Fruit fly (Drosophila melanogaster) whole organism, embryonic: ENCODE results near the gene CG12075.

Experiments
- Bgb ChIP-seq: fragments of 200-800 bp; sonication (Bioruptor generic); IDR thresholded peaks from 2 replicates; pipeline ENCODE4 v1.3.6; 2022; ENCODE audit warnings: missing biosample characterization, missing genetic modification characterization; ENCODE audit not compliant: partially characterized antibody
- CG10366 ChIP-seq: fragments of 200-800 bp; sonication (Bioruptor generic); IDR thresholded peaks from 2 replicates; pipeline ENCODE4 v1.3.6; 2022; ENCODE audit warnings: missing biosample characterization, missing genetic modification characterization
- CG11093 ChIP-seq: fragments of 200-800 bp; sonication (Bioruptor generic); IDR thresholded peaks from 3 replicates; pipeline ENCODE4 v1.3.6; 2022; ENCODE audit warnings: missing biosample characterization, missing genetic modification characterization
- CG11504 ChIP-seq: fragments of 200-800 bp; sonication (Bioruptor generic); optimal IDR thresholded peaks from 3 replicates; lab custom pipeline; 2019; ENCODE audit warnings: missing biosample characterization, mild to moderate bottlenecking, missing genetic modification characterization, moderate library complexity
- CG13894 ChIP-seq: fragments of 200-800 bp; sonication (Bioruptor generic); optimal IDR thresholded peaks from 3 replicates; lab custom pipeline; 2018; ENCODE audit warnings: missing biosample characterization, mild to moderate bottlenecking, missing genetic modification characterization, moderate library complexity
- CG14441 ChIP-seq: fragments of 200-800 bp; sonication (Bioruptor generic); IDR thresholded peaks from 2 replicates; pipeline ENCODE4 v1.3.6; 2022; ENCODE audit warnings: missing biosample characterization, missing genetic modification characterization
- CG15011 ChIP-seq: fragments of 200-800 bp; sonication (Bioruptor generic); optimal IDR thresholded peaks from 3 replicates; lab custom pipeline; 2018; ENCODE audit warnings: missing biosample characterization, mild to moderate bottlenecking, missing genetic modification characterization
- CG15479 ChIP-seq: fragments of 200-800 bp; sonication (Bioruptor generic); optimal IDR thresholded peaks from 3 replicates; lab custom pipeline; 2019; ENCODE audit warnings: missing biosample characterization, mild to moderate bottlenecking, missing genetic modification characterization, moderate library complexity
- CG15514 ChIP-seq: fragments of 200-800 bp; sonication (Bioruptor generic); optimal IDR thresholded peaks from 3 replicates; lab custom pipeline; 2017; ENCODE audit warnings: missing biosample characterization, missing genetic modification characterization, mild to moderate bottlenecking, moderate library complexity, missing genetic modification reagents
- CG15696 ChIP-seq: fragments of 200-800 bp; sonication (Bioruptor generic); optimal IDR thresholded peaks from 2 replicates; lab custom pipeline; 2019; ENCODE audit warnings: missing biosample characterization, mild to moderate bottlenecking, missing genetic modification characterization, moderate library complexity
- CG16779 ChIP-seq: fragments of 200-800 bp; sonication (Bioruptor generic); IDR thresholded peaks from 2 replicates; pipeline ENCODE4 v1.3.6; 2022; ENCODE audit warnings: missing biosample characterization, missing genetic modification characterization
- CG2202 ChIP-seq: fragments of 200-800 bp; sonication (Bioruptor generic); optimal IDR thresholded peaks from 2 replicates; lab custom pipeline; 2018; ENCODE audit warnings: missing biosample characterization, mild to moderate bottlenecking, missing genetic modification characterization
- CG2875 ChIP-seq: fragments of 200-800 bp; sonication (Bioruptor generic); optimal IDR thresholded peaks from 2 replicates; lab custom pipeline; 2017; ENCODE audit warnings: missing biosample characterization, mild to moderate bottlenecking, missing genetic modification characterization, missing genetic modification reagents
- CG30020 ChIP-seq: fragments of 200-800 bp; optimal IDR thresholded peaks from 2 replicates; lab custom pipeline; 2019; ENCODE audit warnings: missing biosample characterization, mild to moderate bottlenecking, missing genetic modification characterization, moderate library complexity
- CG31224 ChIP-seq: fragments of 200-800 bp; sonication (Bioruptor generic); IDR thresholded peaks from 2 replicates; pipeline ENCODE4 v1.3.6; 2022; ENCODE audit warnings: missing biosample characterization, missing genetic modification characterization
- CG32532 ChIP-seq: fragments of 200-800 bp; sonication (Bioruptor generic); IDR thresholded peaks from 2 replicates; pipeline ENCODE4 v1.3.6; 2022; ENCODE audit warnings: missing biosample characterization, missing genetic modification characterization
- CG3995 ChIP-seq: fragments of 200-800 bp; sonication (Bioruptor generic); optimal IDR thresholded peaks from 3 replicates; lab custom pipeline; 2016; ENCODE audit warnings: missing biosample characterization, missing genetic modification characterization
- CG43689 ChIP-seq: fragments of 200-800 bp; sonication (Bioruptor generic); IDR thresholded peaks from 2 replicates; pipeline ENCODE4 v1.3.6; 2022; ENCODE audit warnings: missing biosample characterization, missing genetic modification characterization
- CG6272 ChIP-seq: fragments of 200-800 bp; sonication (Bioruptor generic); IDR thresholded peaks from 2 replicates; pipeline ENCODE4 v1.3.6; 2022; ENCODE audit warnings: missing biosample characterization, missing genetic modification characterization
- CG7839 ChIP-seq: fragments of 200-800 bp; sonication (Bioruptor generic); optimal IDR thresholded peaks from 3 replicates; lab custom pipeline; 2018; ENCODE audit warnings: missing biosample characterization, mild to moderate bottlenecking, missing genetic modification characterization, moderate library complexity
- CG7987 ChIP-seq: fragments of 200-800 bp; sonication (Bioruptor generic); optimal IDR thresholded peaks from 2 replicates; lab custom pipeline; 2018; ENCODE audit warnings: missing biosample characterization, mild to moderate bottlenecking, missing genetic modification characterization, moderate library complexity
- Eip74EF ChIP-seq, 2 experiments: fragments of 200-800 bp in 1 of 2; fragments of >200 bp in 1 of 2; sonication (Bioruptor generic) in 1 of 2; optimal IDR thresholded peaks; 2 replicates each; lab custom pipeline; 2017 to 2019; ENCODE audit warnings: missing biosample characterization in 2 of 2, missing genetic modification characterization in 2 of 2, mild to moderate bottlenecking in 1 of 2, moderate library complexity in 1 of 2
- Hmr ChIP-seq: fragments of 200-800 bp; sonication (Bioruptor generic); optimal IDR thresholded peaks from 3 replicates; lab custom pipeline; 2017; ENCODE audit warnings: mild to moderate bottlenecking, missing biosample characterization, missing genetic modification reagents, missing genetic modification characterization
- Hr39 ChIP-seq: fragments of >200 bp; optimal IDR thresholded peaks from 2 replicates; lab custom pipeline; 2017
- Hr78 ChIP-seq, 2 experiments: fragments of 200-800 bp in 1 of 2; fragments of >200 bp in 1 of 2; sonication (Bioruptor generic) in 1 of 2; optimal IDR thresholded peaks; 2 replicates each; lab custom pipeline; 2017 to 2019; ENCODE audit warnings: missing biosample characterization in 2 of 2, missing genetic modification characterization in 2 of 2, mild to moderate bottlenecking in 1 of 2, moderate library complexity in 1 of 2
- Max ChIP-seq: fragments of 200-800 bp; sonication (Bioruptor generic); optimal IDR thresholded peaks from 2 replicates; lab custom pipeline; 2016; ENCODE audit warnings: missing biosample characterization, mild to moderate bottlenecking, missing genetic modification characterization
- NC2α ChIP-seq: fragments of 200-800 bp; sonication (Bioruptor generic); optimal IDR thresholded peaks from 2 replicates; lab custom pipeline; 2016; ENCODE audit warnings: missing biosample characterization, missing genetic modification characterization
- Nf-YC ChIP-seq: fragments of 200-800 bp; optimal IDR thresholded peaks from 3 replicates; lab custom pipeline; 2019; ENCODE audit warnings: missing biosample characterization, mild to moderate bottlenecking, missing genetic modification characterization, moderate library complexity
- Opbp ChIP-seq: fragments of 200-800 bp; sonication (Bioruptor generic); IDR thresholded peaks from 3 replicates; pipeline ENCODE4 v1.3.6; 2022; ENCODE audit warnings: missing biosample characterization, missing genetic modification characterization; ENCODE audit not compliant: partially characterized antibody
- PHDP ChIP-seq: fragments of 200-800 bp; sonication (Bioruptor generic); optimal IDR thresholded peaks from 3 replicates; lab custom pipeline; 2018; ENCODE audit warnings: missing biosample characterization, mild to moderate bottlenecking, missing genetic modification characterization, moderate library complexity
- Sox100B ChIP-seq: fragments of 200-800 bp; sonication (Bioruptor generic); optimal IDR thresholded peaks from 3 replicates; lab custom pipeline; 2018; ENCODE audit warnings: missing biosample characterization, mild to moderate bottlenecking, missing genetic modification characterization
- Sry-δ ChIP-seq: fragments of 200-800 bp; sonication (Bioruptor generic); optimal IDR thresholded peaks from 2 replicates; lab custom pipeline; 2016; ENCODE audit warnings: missing biosample characterization, missing genetic modification characterization
- bsh ChIP-seq, 2 experiments: fragments of 200-800 bp; sonication (Bioruptor generic); optimal IDR thresholded peaks; 2 replicates each; lab custom pipeline; 2017 to 2018; ENCODE audit warnings: mild to moderate bottlenecking in 2 of 2, missing biosample characterization in 2 of 2, missing genetic modification characterization in 2 of 2, moderate library complexity in 1 of 2
- chn ChIP-seq: fragments of 200-800 bp; sonication (Bioruptor generic); optimal IDR thresholded peaks from 2 replicates; lab custom pipeline; 2016; ENCODE audit warnings: missing biosample characterization, missing genetic modification characterization
- ci ChIP-seq: fragments of 200-800 bp; sonication (Bioruptor generic); IDR thresholded peaks from 3 replicates; pipeline ENCODE4 v1.3.6; 2022; ENCODE audit warnings: missing biosample characterization, missing genetic modification characterization
- esg ChIP-seq: fragments of 200-800 bp; sonication (Bioruptor generic); conservative IDR thresholded peaks from 2 replicates; pipeline ENCODE4 v1.3.6; 2022; ENCODE audit warnings: missing biosample characterization, missing genetic modification characterization
- fd96Cb ChIP-seq: fragments of 200-800 bp; sonication (Bioruptor generic); optimal IDR thresholded peaks from 2 replicates; lab custom pipeline; 2018; ENCODE audit warnings: missing biosample characterization, mild to moderate bottlenecking, missing genetic modification characterization, moderate library complexity
- fu2 ChIP-seq: fragments of 200-800 bp; sonication (Bioruptor generic); optimal IDR thresholded peaks from 2 replicates; lab custom pipeline; 2016; ENCODE audit warnings: missing biosample characterization, missing genetic modification characterization
- gt ChIP-seq: fragments of 200-800 bp; sonication (Bioruptor generic); IDR thresholded peaks from 2 replicates; pipeline ENCODE4 v1.3.6; 2022; ENCODE audit warnings: missing biosample characterization, missing genetic modification characterization
- inv ChIP-seq: fragments of 200-800 bp; sonication (Bioruptor generic); IDR thresholded peaks from 2 replicates; pipeline ENCODE4 v1.3.6; 2022; ENCODE audit warnings: missing biosample characterization, missing genetic modification characterization; ENCODE audit not compliant: partially characterized antibody
- kay ChIP-seq: fragments of 200-800 bp; sonication (Bioruptor generic); optimal IDR thresholded peaks from 2 replicates; lab custom pipeline; 2016; ENCODE audit warnings: missing biosample characterization, missing genetic modification characterization
- knrl ChIP-seq: fragments of 200-800 bp; sonication (Bioruptor generic); IDR thresholded peaks from 3 replicates; pipeline ENCODE4 v1.3.6; 2022; ENCODE audit warnings: missing biosample characterization, missing genetic modification characterization; ENCODE audit not compliant: partially characterized antibody
- org-1 ChIP-seq: fragments of 200-800 bp; sonication (Bioruptor generic); optimal IDR thresholded peaks from 2 replicates; lab custom pipeline; 2017; ENCODE audit warnings: missing biosample characterization, missing genetic modification characterization
- otp ChIP-seq: fragments of 200-800 bp; sonication (Bioruptor generic); IDR thresholded peaks from 3 replicates; pipeline ENCODE4, ENCODE4 v1.3.6; 2022; ENCODE audit warnings: missing biosample characterization, missing genetic modification characterization
- pho ChIP-seq: fragments of 200-800 bp; sonication (Bioruptor generic); optimal IDR thresholded peaks from 2 replicates; lab custom pipeline; 2016; ENCODE audit warnings: missing biosample characterization, missing genetic modification characterization
- row ChIP-seq: fragments of 200-800 bp; sonication (Bioruptor generic); IDR thresholded peaks from 3 replicates; pipeline ENCODE4 v1.3.6; 2022; ENCODE audit warnings: missing biosample characterization, missing genetic modification characterization
- sqz ChIP-seq: fragments of 200-800 bp; sonication (Bioruptor generic); optimal IDR thresholded peaks from 3 replicates; lab custom pipeline; 2018; ENCODE audit warnings: missing biosample characterization, mild to moderate bottlenecking, missing genetic modification characterization
- tin ChIP-seq: fragments of 200-800 bp; sonication (Bioruptor generic); optimal IDR thresholded peaks from 3 replicates; lab custom pipeline; 2016; ENCODE audit warnings: missing biosample characterization, missing genetic modification characterization
- ttk ChIP-seq: fragments of 200-800 bp; sonication (Bioruptor generic); IDR thresholded peaks from 2 replicates; pipeline ENCODE4 v2.1.2; 2022; ENCODE audit warnings: missing biosample characterization, missing genetic modification characterization
- yki ChIP-seq: fragments of >200 bp; optimal IDR thresholded peaks from 3 replicates; lab custom pipeline; 2018

The CG12075 gene

dm6 chrX:8878967-8879554 is 40.9 kb downstream of the CG12075 start (continued):
- TF ChIP-seq Eip74EF (GFP tag; optimal IDR thresholded peaks at IDR 0.05; lab: Kevin White, UChicago) (peak in 1 of 2 experiments; percentile 79), CG7839 (tag; lab: Kevin White, UChicago) (peak; percentile 91), CG16779 (GFP tag; lab: Robert Waterston, UW) (peak; percentile 78), CG11504 (peak; percentile 89), tin (GFP tag; lab: Kevin White, UChicago) (peak; percentile 66), CG31224 (GFP tag; lab: Robert Waterston, UW) (peak; percentile 78), CG7987 (GFP tag; lab: Kevin White, UChicago) (peak; percentile 29), bsh (GFP tag; optimal IDR thresholded peaks at IDR 0.05; lab: Kevin White, UChicago) (peak in 1 of 2 experiments; percentile 91), Opbp (no peak), pho (GFP tag; lab: Kevin White, UChicago) (no peak), esg (GFP tag; lab: Robert Waterston, UW) (peak; percentile 87), Bgb (GFP tag; lab: Robert Waterston, UW) (no peak), CG6272 (GFP tag; lab: Robert Waterston, UW) (peak; percentile 62), knrl (GFP tag; lab: Robert Waterston, UW) (no peak), Hmr (GFP tag; lab: Kevin White, UChicago) (peak; percentile 83), Max (GFP tag; lab: Kevin White, UChicago) (peak; percentile 65), Sox100B (GFP tag; lab: Kevin White, UChicago) (peak; percentile 75), CG32532 (peak; percentile 92), CG15011 (GFP tag; lab: Kevin White, UChicago) (peak; percentile 58), kay (GFP tag; lab: Kevin White, UChicago) (peak; percentile 64), inv (no peak), CG3995 (GFP tag; lab: Kevin White, UChicago) (no peak), fu2 (GFP tag; lab: Kevin White, UChicago) (no peak), sqz (GFP tag; lab: Kevin White, UChicago) (peak; percentile 66), Hr39 (lab: Kevin White, UChicago) (no peak), CG30020 (peak; percentile 26), CG14441 (peak; percentile 85), chn (GFP tag; lab: Kevin White, UChicago) (peak; percentile 13), ci (GFP tag; lab: Robert Waterston, UW) (peak; percentile 94), PHDP (peak; percentile 88), Nf-YC (peak; percentile 50), CG13894 (tag; lab: Kevin White, UChicago) (peak; percentile 56), row (GFP tag; lab: Robert Waterston, UW) (peak; percentile 90), yki (lab: Kevin White, UChicago) (no peak), otp (peak; percentile 90), ttk (peak; percentile 81), fd96Cb (tag; lab: Kevin White, UChicago) (peak; percentile 83), CG43689 (peak; percentile 77), CG2202 (tag; lab: Kevin White, UChicago) (peak; percentile 72), CG15696 (tag; lab: Kevin White, UChicago) (peak; percentile 49), CG2875 (GFP tag; lab: Kevin White, UChicago) (peak; percentile 64), Sry-δ (GFP tag; lab: Kevin White, UChicago) (no peak), CG10366 (peak; percentile 88), Hr78 (GFP tag; optimal IDR thresholded peaks at IDR 0.05; lab: Kevin White, UChicago) (peak in 1 of 2 experiments; percentile 67), org-1 (GFP tag; lab: Kevin White, UChicago) (peak; percentile 69), CG11093 (GFP tag; lab: Robert Waterston, UW) (no peak; the same call in 1 of the 3 replicates), CG15514 (GFP tag; lab: Kevin White, UChicago) (peak; percentile 77), gt (peak; percentile 52; the same call in 1 of the 2 replicates), NC2α (GFP tag; lab: Kevin White, UChicago) (no peak), CG15479 (GFP tag; lab: Kevin White, UChicago) (no peak)
